Fruit fly (Drosophila melanogaster): Measurements from ENCODE around the gene Sf3b6.
A peak's percentile ranks its signal among the peaks of the same experiment; 100 is the strongest.

The Sf3b6 gene

dm6 chr3L:6220187-6220586 lies 27.2 kb upstream of the Sf3b6 start, which contains the start of gene CG33946:
Gene CG33946, plus strand, starts transcription at chr3L:6220578.
- no peak for TF ChIP-seq D1 (tag; optimal IDR thresholded peaks at IDR 0.05)
- TF ChIP-seq Pif1A (GFP tag; optimal IDR thresholded peaks at IDR 0.05) = no peak
- TF ChIP-seq Ets98B (GFP tag; IDR thresholded peaks at IDR 0.05) = peak; percentile 55
- TF ChIP-seq CG8301 (tag; optimal IDR thresholded peaks at IDR 0.05) = peak; percentile 63
- no peak for TF ChIP-seq EcR (GFP tag; optimal IDR thresholded peaks at IDR 0.05)
- TF ChIP-seq CG32121 (GFP tag; IDR thresholded peaks at IDR 0.05) = peak; percentile 76
- peak; percentile 66 for TF ChIP-seq Snoo (tag; optimal IDR thresholded peaks at IDR 0.05)
- TF ChIP-seq CG13204 (GFP tag; optimal IDR thresholded peaks at IDR 0.05) = no peak
- no peak for TF ChIP-seq Pif1B (GFP tag; optimal IDR thresholded peaks at IDR 0.05)
- TF ChIP-seq CG17806 (tag; optimal IDR thresholded peaks at IDR 0.05) = peak; percentile 35
- TF ChIP-seq CG14655 (GFP tag; optimal IDR thresholded peaks at IDR 0.05) = peak; percentile 70
- TF ChIP-seq CG34367 (tag; optimal IDR thresholded peaks at IDR 0.05) = no peak
- peak; percentile 50 for TF ChIP-seq CG12605 (GFP tag; IDR thresholded peaks at IDR 0.05)
- peak; percentile 86 for TF ChIP-seq CG4496 (GFP tag; IDR thresholded peaks at IDR 0.05)
- peak; percentile 54 for TF ChIP-seq rn (GFP tag; IDR thresholded peaks at IDR 0.05)
- TF ChIP-seq CG9948 (tag; optimal IDR thresholded peaks at IDR 0.05) = peak; percentile 41
- TF ChIP-seq fd96Ca (GFP tag; IDR thresholded peaks at IDR 0.05) = peak; percentile 86
- peak; percentile 57; the same call in 1 of the 2 replicates for TF ChIP-seq CG10348 (GFP tag; IDR thresholded peaks at IDR 0.05)
- no peak for TF ChIP-seq gl (tag; optimal IDR thresholded peaks at IDR 0.05)

- TF ChIP-seq Ets98B (GFP tag; IDR thresholded peaks at IDR 0.05) = peak; percentile 68; the same call in 1 of the 2 replicates
- peak; percentile 19 for TF ChIP-seq CG15710 (tag; optimal IDR thresholded peaks at IDR 0.05)
- no peak for TF ChIP-seq CG8301 (tag; optimal IDR thresholded peaks at IDR 0.05)
- no peak for TF ChIP-seq CG14655 (GFP tag; optimal IDR thresholded peaks at IDR 0.05)
- no peak for TF ChIP-seq CG17806 (tag; optimal IDR thresholded peaks at IDR 0.05)
- peak; percentile 11 for TF ChIP-seq CG13204 (GFP tag; optimal IDR thresholded peaks at IDR 0.05)
- peak; percentile 49 for TF ChIP-seq Pif1B (GFP tag; optimal IDR thresholded peaks at IDR 0.05)
- TF ChIP-seq CG9948 (tag; optimal IDR thresholded peaks at IDR 0.05) = no peak
- no peak for TF ChIP-seq CG34367 (tag; optimal IDR thresholded peaks at IDR 0.05)
- peak; percentile 66; the same call in 2 of the 3 replicates for TF ChIP-seq CG4496 (GFP tag; IDR thresholded peaks at IDR 0.05)
- no peak for TF ChIP-seq D1 (tag; optimal IDR thresholded peaks at IDR 0.05)
- TF ChIP-seq CG32121 (GFP tag; IDR thresholded peaks at IDR 0.05) = no peak
- no peak for TF ChIP-seq fd96Ca (GFP tag; IDR thresholded peaks at IDR 0.05)
- TF ChIP-seq CG10348 (GFP tag; IDR thresholded peaks at IDR 0.05) = no peak
- peak; percentile 7 for TF ChIP-seq Snoo (tag; optimal IDR thresholded peaks at IDR 0.05)
- no peak for TF ChIP-seq rn (GFP tag; IDR thresholded peaks at IDR 0.05)
- peak; percentile 49 for TF ChIP-seq Pif1A (GFP tag; optimal IDR thresholded peaks at IDR 0.05)
- TF ChIP-seq CG8159 (tag; optimal IDR thresholded peaks at IDR 0.05) = peak; percentile 35
- peak; percentile 84 for TF ChIP-seq CG12605 (GFP tag; IDR thresholded peaks at IDR 0.05)
- TF ChIP-seq EcR (GFP tag; optimal IDR thresholded peaks at IDR 0.05) = peak; percentile 57
- TF ChIP-seq gl (tag; optimal IDR thresholded peaks at IDR 0.05) = peak; percentile 61
These were observed 25.7 kb upstream of the Sf3b6 start for dm6 chr3L:6218517-6219155.

- TF ChIP-seq EcR (GFP tag; optimal IDR thresholded peaks at IDR 0.05) = peak; percentile 14
- TF ChIP-seq CG4496 (GFP tag; IDR thresholded peaks at IDR 0.05) = peak; percentile 58; the same call in 1 of the 3 replicates
- no peak; the same call in 1 of the 2 replicates for TF ChIP-seq CG32121 (GFP tag; IDR thresholded peaks at IDR 0.05)
- no peak for TF ChIP-seq CG17806 (tag; optimal IDR thresholded peaks at IDR 0.05)
- TF ChIP-seq CG14655 (GFP tag; optimal IDR thresholded peaks at IDR 0.05) = no peak
- TF ChIP-seq Snoo (tag; optimal IDR thresholded peaks at IDR 0.05) = no peak
- 0 out of 2 replicates have a peak, but pooled peaks have one; percentile 23 for TF ChIP-seq CG12605 (GFP tag; IDR thresholded peaks at IDR 0.05)
- no peak for TF ChIP-seq gl (tag; optimal IDR thresholded peaks at IDR 0.05)
- no peak for TF ChIP-seq CG13204 (GFP tag; optimal IDR thresholded peaks at IDR 0.05)
- TF ChIP-seq CG8159 (tag; optimal IDR thresholded peaks at IDR 0.05) = no peak
- 0 out of 3 replicates have a peak, but pooled peaks have one; percentile 15 for TF ChIP-seq fd96Ca (GFP tag; IDR thresholded peaks at IDR 0.05)
- no peak for TF ChIP-seq CG10348 (GFP tag; IDR thresholded peaks at IDR 0.05)
- no peak for TF ChIP-seq D1 (tag; optimal IDR thresholded peaks at IDR 0.05)
- peak; percentile 42; the same call in 1 of the 2 replicates for TF ChIP-seq Ets98B (GFP tag; IDR thresholded peaks at IDR 0.05)
- TF ChIP-seq CG9948 (tag; optimal IDR thresholded peaks at IDR 0.05) = no peak
- TF ChIP-seq CG8301 (tag; optimal IDR thresholded peaks at IDR 0.05) = no peak
- TF ChIP-seq CG34367 (tag; optimal IDR thresholded peaks at IDR 0.05) = no peak
- TF ChIP-seq CG15710 (tag; optimal IDR thresholded peaks at IDR 0.05) = no peak
- no peak for TF ChIP-seq Pif1A (GFP tag; optimal IDR thresholded peaks at IDR 0.05)
- no peak for TF ChIP-seq rn (GFP tag; IDR thresholded peaks at IDR 0.05)
- no peak for TF ChIP-seq Pif1B (GFP tag; optimal IDR thresholded peaks at IDR 0.05)
These were observed 24.8 kb upstream of the Sf3b6 start, which contains the start of gene LanA for dm6 chr3L:6217806-6218205. Gene LanA, minus strand, starts transcription at chr3L:6218022.

DNA sequence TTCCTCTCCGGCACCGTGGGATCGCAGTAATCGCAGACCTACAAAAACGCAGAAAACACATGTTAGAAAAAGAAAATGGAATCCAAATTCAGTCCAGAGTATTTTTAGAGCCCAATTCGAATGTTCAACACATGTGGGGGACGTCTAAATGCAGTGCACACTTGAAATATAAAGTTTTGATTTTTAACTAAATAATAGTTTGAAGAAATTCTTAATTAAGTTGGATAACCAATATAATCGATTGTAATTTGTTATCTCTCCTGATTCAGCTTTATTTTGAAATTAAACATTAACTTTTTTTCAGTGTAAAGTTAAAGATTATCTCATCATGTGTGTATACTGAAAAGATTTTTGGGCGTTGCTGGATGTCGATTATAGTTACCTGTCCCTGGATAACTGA lies 24.2 kb upstream of the Sf3b6 start:
- TF ChIP-seq CG17806 (tag; optimal IDR thresholded peaks at IDR 0.05) (no peak), Snoo (tag; optimal IDR thresholded peaks at IDR 0.05) (no peak), CG9948 (tag; optimal IDR thresholded peaks at IDR 0.05) (peak; percentile 27), CG12605 (GFP tag; IDR thresholded peaks at IDR 0.05) (peak; percentile 37; the same call in 1 of the 2 replicates), CG34367 (tag; optimal IDR thresholded peaks at IDR 0.05) (peak; percentile 0), CG13204 (GFP tag; optimal IDR thresholded peaks at IDR 0.05) (no peak), CG32121 (GFP tag; IDR thresholded peaks at IDR 0.05) (no peak), rn (GFP tag; IDR thresholded peaks at IDR 0.05) (0 out of 2 replicates have a peak, but pooled peaks have one; percentile 15), CG14655 (GFP tag; optimal IDR thresholded peaks at IDR 0.05) (no peak), Ets98B (GFP tag; IDR thresholded peaks at IDR 0.05) (no peak), CG4496 (GFP tag; IDR thresholded peaks at IDR 0.05) (peak; percentile 19; the same call in 1 of the 3 replicates)

DNA sequence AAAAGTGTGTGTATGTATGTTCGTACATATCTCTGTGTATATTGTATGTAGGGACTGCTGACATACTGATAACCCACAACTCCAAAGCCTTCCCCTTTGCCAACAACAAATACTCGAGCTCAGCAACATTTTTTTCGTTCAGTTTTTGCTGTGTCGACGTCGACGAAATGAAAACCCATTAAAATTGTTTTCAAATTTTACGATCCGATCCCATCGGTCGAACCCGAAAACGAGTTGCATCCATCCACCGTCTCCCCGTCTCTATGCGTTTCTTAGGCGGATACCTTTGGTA lies 23.8 kb upstream of the Sf3b6 start:
- TF ChIP-seq CG9948 (tag; optimal IDR thresholded peaks at IDR 0.05) = no peak
- no peak for TF ChIP-seq CG13204 (GFP tag; optimal IDR thresholded peaks at IDR 0.05)
- TF ChIP-seq Ets98B (GFP tag; IDR thresholded peaks at IDR 0.05) = no peak
- no peak for TF ChIP-seq rn (GFP tag; IDR thresholded peaks at IDR 0.05)
- no peak for TF ChIP-seq CG12605 (GFP tag; IDR thresholded peaks at IDR 0.05)
- TF ChIP-seq CG14655 (GFP tag; optimal IDR thresholded peaks at IDR 0.05) = no peak
- no peak for TF ChIP-seq Pif1A (GFP tag; optimal IDR thresholded peaks at IDR 0.05)
- TF ChIP-seq CG32121 (GFP tag; IDR thresholded peaks at IDR 0.05) = no peak

All from whole organism, pupa.